Worm (Caenorhabditis elegans): Measurements from ENCODE around the gene srv-8.

Gene srv-8

DNA sequence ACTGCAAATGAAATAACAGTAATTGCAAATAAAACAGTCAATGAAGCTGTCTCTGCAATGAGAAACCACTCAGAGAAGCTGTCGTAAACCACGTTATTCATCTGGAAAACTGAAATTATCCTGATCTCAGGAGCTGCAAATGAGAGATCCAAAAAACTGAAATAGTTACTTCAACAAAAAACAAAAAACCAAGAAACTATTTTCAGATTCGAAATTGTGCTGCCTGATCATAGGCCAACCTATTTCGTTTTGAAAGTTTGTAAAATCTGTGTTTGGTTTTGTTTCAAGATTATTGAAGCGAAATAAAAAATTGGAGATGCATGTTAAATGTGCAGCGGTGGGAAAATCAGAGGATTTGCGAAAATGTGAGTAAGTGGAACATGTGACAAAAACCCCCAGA is at the start of gene srv-8:
Gene srv-8, minus strand, starts transcription at position 101 of the 400 bp plus-strand sequence.
- TF ChIP-seq egl-43 (GFP tag; IDR thresholded peaks at IDR 0.05) = no peak
- TF ChIP-seq F26F4.8 (GFP tag; conservative IDR thresholded peaks at IDR 0.05) = no peak
- no peak for TF ChIP-seq hmg-1.1 (GFP tag; IDR thresholded peaks at IDR 0.05)
- TF ChIP-seq Y105C5A.15 (GFP tag; IDR thresholded peaks at IDR 0.05) = no peak
- TF ChIP-seq nhr-10 (tag; optimal IDR thresholded peaks at IDR 0.05) = no peak
- no peak for TF ChIP-seq daf-12 (tag; optimal IDR thresholded peaks at IDR 0.05)
- no peak for TF ChIP-seq madf-5 (GFP tag; IDR thresholded peaks at IDR 0.05)
- TF ChIP-seq mxl-2 (GFP tag; conservative IDR thresholded peaks at IDR 0.05) = no peak
- no peak for TF ChIP-seq snpc-1.2 (GFP tag; IDR thresholded peaks at IDR 0.05)
- no peak for TF ChIP-seq jun-1 (tag; optimal IDR thresholded peaks at IDR 0.05)
- no peak for TF ChIP-seq ceh-82 (tag; optimal IDR thresholded peaks at IDR 0.05)
- no peak for TF ChIP-seq ZK546.5 (tag; optimal IDR thresholded peaks at IDR 0.05)
- TF ChIP-seq hlh-30 (tag; optimal IDR thresholded peaks at IDR 0.05; ENCODE audit: insufficient read depth) = no peak
- TF ChIP-seq gei-8 (GFP tag; optimal IDR thresholded peaks at IDR 0.05) = no peak
- TF ChIP-seq daf-16 (GFP tag; optimal IDR thresholded peaks at IDR 0.05) = no peak
- TF ChIP-seq daf-16 (tag; optimal IDR thresholded peaks at IDR 0.05) = no peak
- TF ChIP-seq ceh-62 (tag; optimal IDR thresholded peaks at IDR 0.05) = no peak
- TF ChIP-seq lir-3 (tag; optimal IDR thresholded peaks at IDR 0.05) = no peak
- no peak for TF ChIP-seq hlh-11 (tag; optimal IDR thresholded peaks at IDR 0.05)
- TF ChIP-seq zip-2 (tag; optimal IDR thresholded peaks at IDR 0.05) = no peak

DNA sequence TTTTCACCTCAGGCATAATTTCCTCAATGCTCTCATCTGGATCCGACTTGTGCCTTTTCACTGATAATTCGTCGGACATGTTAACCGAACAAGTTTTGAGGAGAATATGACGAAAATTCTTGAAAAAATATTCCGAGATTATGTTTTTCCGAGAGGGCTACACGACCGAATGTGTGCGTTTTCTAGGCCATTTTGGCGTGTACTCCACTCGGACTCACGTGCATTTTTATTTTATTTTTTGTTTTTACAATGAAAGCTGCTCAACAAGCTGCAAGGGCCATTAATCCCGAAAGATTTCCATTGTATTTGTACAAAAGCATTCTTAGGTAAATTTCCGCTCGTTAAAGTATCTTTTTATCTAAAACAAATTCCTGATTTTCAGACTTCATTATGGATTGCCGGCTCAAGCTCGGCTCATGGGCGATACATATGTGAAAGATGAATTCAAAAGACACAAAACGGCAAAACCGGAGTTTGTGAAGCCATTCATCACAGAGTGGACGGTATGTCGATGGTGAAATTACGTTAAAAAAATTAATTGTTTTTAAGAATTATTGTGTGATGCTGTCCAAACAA is 47.7 kb upstream of the srv-8 start, which contains the start of the genes F25H9.6 and F25H9.7:
Gene F25H9.6, minus strand, starts transcription at position 172 of the 576 bp plus-strand sequence.
Gene F25H9.7, plus strand, starts transcription at position 187 of the 576 bp plus-strand sequence.
- TF ChIP-seq nhr-42 (GFP tag; IDR thresholded peaks at IDR 0.05) (no peak), R02D3.7 (tag; optimal IDR thresholded peaks at IDR 0.05) (no peak), dmd-6 (GFP tag; IDR thresholded peaks at IDR 0.05) (peak; percentile 93), skn-1 (tag; optimal IDR thresholded peaks at IDR 0.05) (no peak), lin-13 (GFP tag; optimal IDR thresholded peaks at IDR 0.05) (peak; percentile 66), egl-43 (GFP tag; IDR thresholded peaks at IDR 0.05) (no peak), dmd-9 (GFP tag; IDR thresholded peaks at IDR 0.05) (peak; percentile 98), mxl-3 (GFP tag; optimal IDR thresholded peaks at IDR 0.05) (peak; percentile 71), ceh-44 (GFP tag; IDR thresholded peaks at IDR 0.05) (peak; percentile 63; the same call in 1 of the 2 replicates), nhr-11 (tag; optimal IDR thresholded peaks at IDR 0.05) (peak; percentile 54), gei-8 (GFP tag; optimal IDR thresholded peaks at IDR 0.05) (peak; percentile 45), lsy-2 (tag; optimal IDR thresholded peaks at IDR 0.05) (peak in 1 of 2 experiments; percentile 90), set-16 (GFP tag; IDR thresholded peaks at IDR 0.05) (no peak), ZK337.2 (GFP tag; IDR thresholded peaks at IDR 0.05) (peak; percentile 99), nhr-28 (tag; optimal IDR thresholded peaks at IDR 0.05) (peak; percentile 13), zag-1 (tag; optimal IDR thresholded peaks at IDR 0.05) (no peak), daf-16 (GFP tag; optimal IDR thresholded peaks at IDR 0.05) (peak; percentile 43 to 86), daf-16 (tag; optimal IDR thresholded peaks at IDR 0.05) (peak; percentile 29), tra-1 (GFP tag; IDR thresholded peaks at IDR 0.05) (peak; percentile 79; the same call in 1 of the 2 replicates), lin-1 (GFP tag; IDR thresholded peaks at IDR 0.05) (no peak), nhr-25 (tag; optimal IDR thresholded peaks at IDR 0.05; ENCODE audit: borderline replicate concordance, insufficient read depth) (no peak), php-3 (GFP tag; IDR thresholded peaks at IDR 0.05) (no peak), mxl-2 (GFP tag; conservative IDR thresholded peaks at IDR 0.05) (peak; percentile 79), lin-39 (tag; optimal IDR thresholded peaks at IDR 0.05) (no peak), mdl-1 (tag; optimal IDR thresholded peaks at IDR 0.05) (peak; percentile 72 to 91), tag-97 (GFP tag; IDR thresholded peaks at IDR 0.05) (peak; percentile 90; the same call in 1 of the 2 replicates), lin-29 (GFP tag; IDR thresholded peaks at IDR 0.05) (no peak), Y48G9A.11 (GFP tag; IDR thresholded peaks at IDR 0.05) (peak; percentile 94), lin-15B (tag; optimal IDR thresholded peaks at IDR 0.05) (no peak), madf-9 (GFP tag; conservative IDR thresholded peaks at IDR 0.05) (peak; percentile 93), F49E8.2 (tag; optimal IDR thresholded peaks at IDR 0.05; ENCODE audit: borderline replicate concordance) (peak; percentile 79), nhr-10 (tag; optimal IDR thresholded peaks at IDR 0.05) (no peak), daf-8 (GFP tag; IDR thresholded peaks at IDR 0.05) (no peak), ceh-62 (tag; optimal IDR thresholded peaks at IDR 0.05) (no peak), hif-1 (tag; optimal IDR thresholded peaks at IDR 0.05) (peak; percentile 2 to 96), zfp-3 (GFP tag; conservative IDR thresholded peaks at IDR 0.05) (peak; percentile 62; the same call in 1 of the 2 replicates)
